Worm (Caenorhabditis elegans) whole organism, L4 larva: ENCODE results near the gene T27E4.5.

Source experiments
- T26A8.4 ChIP-seq: fragments of 200-800 bp; sonication (Bioruptor generic); IDR thresholded peaks from 2 replicates; pipeline ENCODE4 v1.3.6; 2022; ENCODE audit warnings: missing genetic modification characterization, missing compliant biosample characterization
- Y75B8A.6 ChIP-seq: fragments of 200-800 bp; sonication (Bioruptor generic); IDR thresholded peaks from 2 replicates; pipeline ENCODE4 v1.3.6; 2022; ENCODE audit warnings: missing genetic modification reagents, missing genetic modification characterization, missing compliant biosample characterization
- ZK337.2 ChIP-seq: fragments of 200-800 bp; sonication (Bioruptor generic); IDR thresholded peaks from 2 replicates; pipeline ENCODE4 v1.3.6; 2022; ENCODE audit warnings: missing genetic modification reagents, missing genetic modification characterization, missing compliant biosample characterization
- aha-1 ChIP-seq: fragments of 150-350 bp; peaks from one replicate; lab custom pipeline; 2014; ENCODE audit warnings: missing biosample characterization, missing genetic modification characterization
- ama-1 ChIP-seq: fragments of 150-350 bp; optimal IDR thresholded peaks from 2 replicates; lab custom pipeline; 2014; ENCODE audit warnings: inconsistent platforms, mixed read lengths
- ceh-28 ChIP-seq: fragments of 150-350 bp; optimal IDR thresholded peaks from 2 replicates; lab custom pipeline; 2014; ENCODE audit warnings: missing biosample characterization, missing genetic modification reagents, missing genetic modification characterization
- ctbp-1 ChIP-seq: fragments of 200-800 bp; sonication (Bioruptor generic); IDR thresholded peaks from 2 replicates; pipeline ENCODE4 v1.3.6; 2022; ENCODE audit warnings: missing genetic modification reagents, missing genetic modification characterization, missing compliant biosample characterization
- daf-16 ChIP-seq, 3 experiments: sonication (generic microtip); optimal IDR thresholded peaks; 2 replicates each; lab custom pipeline; 2016 to 2017; ENCODE audit warnings: missing genetic modification characterization in 3 of 3, missing genetic modification reagents in 3 of 3, mild to moderate bottlenecking in 2 of 3, missing compliant biosample characterization in 2 of 3, missing biosample characterization in 1 of 3, moderate library complexity in 1 of 3
- daf-8 ChIP-seq: fragments of 200-800 bp; sonication (Bioruptor generic); IDR thresholded peaks from 2 replicates; pipeline ENCODE4 v1.3.6; 2022; ENCODE audit warnings: missing genetic modification characterization, missing compliant biosample characterization
- dmd-6 ChIP-seq: fragments of 200-800 bp; sonication (Bioruptor generic); IDR thresholded peaks from 2 replicates; pipeline ENCODE4 v1.3.6; 2022; ENCODE audit warnings: missing genetic modification reagents, missing genetic modification characterization, missing compliant biosample characterization
- dmd-8 ChIP-seq: fragments of 200-800 bp; sonication (Bioruptor generic); IDR thresholded peaks from 2 replicates; pipeline ENCODE4 v1.3.6; 2022; ENCODE audit warnings: missing genetic modification characterization, missing compliant biosample characterization
- dpl-1 ChIP-seq: fragments of 150-350 bp; optimal IDR thresholded peaks from 2 replicates; lab custom pipeline; 2014; ENCODE audit warnings: missing biosample characterization, missing genetic modification reagents, missing genetic modification characterization
- dve-1 ChIP-seq: sonication (generic microtip); optimal IDR thresholded peaks from 2 replicates; lab custom pipeline; 2017; ENCODE audit warnings: antibody characterized with exemption, mild to moderate bottlenecking, missing genetic modification characterization, missing compliant biosample characterization; ENCODE audit not compliant: insufficient read depth
- gei-8 ChIP-seq: fragments of 200-800 bp; sonication (Bioruptor generic); optimal IDR thresholded peaks from 2 replicates; lab custom pipeline; 2018; ENCODE audit warnings: mild to moderate bottlenecking, missing genetic modification characterization, missing compliant biosample characterization
- hif-1 ChIP-seq, 2 experiments: sonication (generic microtip); optimal IDR thresholded peaks; 2 replicates each; lab custom pipeline; 2016 to 2017; ENCODE audit warnings: missing compliant biosample characterization in 2 of 2, missing genetic modification characterization in 2 of 2, missing genetic modification reagents in 2 of 2, missing genotype in 2 of 2, mild to moderate bottlenecking in 1 of 2
- hlh-30 ChIP-seq: sonication (generic microtip); optimal IDR thresholded peaks from 2 replicates; lab custom pipeline; 2017; ENCODE audit warnings: antibody characterized with exemption, mild to moderate bottlenecking, missing genetic modification characterization, missing compliant biosample characterization; ENCODE audit not compliant: insufficient read depth
- lin-29 ChIP-seq: fragments of 200-800 bp; sonication (Bioruptor generic); IDR thresholded peaks from 2 replicates; pipeline ENCODE4 v1.3.6; 2022; ENCODE audit warnings: missing genetic modification reagents, missing genetic modification characterization, missing compliant biosample characterization
- lir-3 ChIP-seq: sonication (generic microtip); optimal IDR thresholded peaks from 2 replicates; lab custom pipeline; 2016; ENCODE audit warnings: mild to moderate bottlenecking, missing genetic modification characterization, missing compliant biosample characterization
- madf-5 ChIP-seq, 2 experiments: fragments of 200-800 bp; sonication (Bioruptor generic); IDR thresholded peaks; 2 replicates each; pipeline ENCODE4 v1.3.6; 2022; ENCODE audit warnings: missing compliant biosample characterization in 2 of 2, missing genetic modification characterization in 2 of 2
- madf-9 ChIP-seq: fragments of 200-800 bp; sonication (Bioruptor generic); conservative IDR thresholded peaks from 2 replicates; pipeline ENCODE4 v1.3.6; 2022; ENCODE audit warnings: missing genetic modification reagents, missing genetic modification characterization, missing compliant biosample characterization
- mdt-29 ChIP-seq: fragments of 200-800 bp; sonication (Bioruptor generic); IDR thresholded peaks from 2 replicates; pipeline ENCODE4 v1.3.6; 2022; ENCODE audit warnings: missing genetic modification reagents, missing genetic modification characterization, missing compliant biosample characterization
- mep-1 ChIP-seq: fragments of 150-350 bp; sonication (generic microtip); optimal IDR thresholded peaks from 3 replicates; lab custom pipeline; 2014; ENCODE audit warnings: missing biosample characterization, missing genetic modification characterization
- mxl-3 ChIP-seq: fragments of 200-800 bp; sonication (Bioruptor generic); optimal IDR thresholded peaks from 2 replicates; lab custom pipeline; 2018; ENCODE audit warnings: mild to moderate bottlenecking, missing genetic modification characterization, missing compliant biosample characterization
- nhr-102 ChIP-seq: sonication (generic microtip); optimal IDR thresholded peaks from 2 replicates; lab custom pipeline; 2016; ENCODE audit warnings: mild to moderate bottlenecking, missing genetic modification characterization, moderate library complexity, missing compliant biosample characterization
- nhr-11 ChIP-seq: fragments of 150-350 bp; optimal IDR thresholded peaks from 2 replicates; lab custom pipeline; 2014; ENCODE audit warnings: missing biosample characterization, missing genetic modification characterization
- nhr-111 ChIP-seq: fragments of 200-800 bp; sonication (Bioruptor generic); optimal IDR thresholded peaks from 2 replicates; lab custom pipeline; 2018; ENCODE audit warnings: mild to moderate bottlenecking, missing genetic modification characterization, missing compliant biosample characterization
- nhr-48 ChIP-seq: sonication (generic microtip); optimal IDR thresholded peaks from 2 replicates; lab custom pipeline; 2016; ENCODE audit warnings: mild to moderate bottlenecking, missing genetic modification characterization, missing compliant biosample characterization
- nhr-6 ChIP-seq: fragments of 150-350 bp; optimal IDR thresholded peaks from 2 replicates; lab custom pipeline; 2014; ENCODE audit warnings: missing biosample characterization, missing genetic modification characterization
- nhr-76 ChIP-seq: fragments of 150-350 bp; optimal IDR thresholded peaks from 2 replicates; lab custom pipeline; 2014; ENCODE audit warnings: missing biosample characterization, missing genetic modification characterization
- nhr-77 ChIP-seq: fragments of 150-350 bp; optimal IDR thresholded peaks from 2 replicates; lab custom pipeline; 2014; ENCODE audit warnings: missing biosample characterization, missing genetic modification characterization
- pha-4 ChIP-seq, 2 experiments: fragments of 150-350 bp in 1 of 2; fragments of 200-800 bp in 1 of 2; sonication (Bioruptor generic) in 1 of 2; IDR thresholded peaks in 1 of 2; optimal IDR thresholded peaks in 1 of 2; 2 replicates each; pipeline versions ENCODE4 v1.3.6 to Lab custom; 2014 to 2022; ENCODE audit warnings: missing genetic modification characterization in 2 of 2, missing genetic modification reagents in 2 of 2, missing biosample characterization in 1 of 2, missing compliant biosample characterization in 1 of 2
- php-3 ChIP-seq: fragments of 200-800 bp; sonication (Bioruptor generic); IDR thresholded peaks from 2 replicates; pipeline ENCODE4 v1.3.6; 2022; ENCODE audit warnings: missing genetic modification reagents, missing genetic modification characterization, missing compliant biosample characterization
- pqm-1 ChIP-seq: sonication (generic microtip); optimal IDR thresholded peaks from 2 replicates; lab custom pipeline; 2017; ENCODE audit warnings: missing biosample characterization, missing genetic modification characterization
- saeg-2 ChIP-seq: fragments of 200-800 bp; sonication (Bioruptor generic); IDR thresholded peaks from 2 replicates; pipeline ENCODE4 v1.3.6; 2022; ENCODE audit warnings: missing genetic modification reagents, missing genetic modification characterization, missing compliant biosample characterization
- snpc-1.2 ChIP-seq: fragments of 200-800 bp; sonication (Bioruptor generic); IDR thresholded peaks from 2 replicates; pipeline ENCODE4 v1.3.6; 2022; ENCODE audit warnings: missing genetic modification reagents, missing genetic modification characterization, missing compliant biosample characterization
- spr-1 ChIP-seq: sonication (generic microtip); optimal IDR thresholded peaks from 2 replicates; lab custom pipeline; 2016; ENCODE audit warnings: mild to moderate bottlenecking, missing genetic modification characterization, missing compliant biosample characterization
- tra-1 ChIP-seq: fragments of 200-800 bp; sonication (Bioruptor generic); IDR thresholded peaks from 2 replicates; pipeline ENCODE4 v1.3.6; 2022; ENCODE audit warnings: missing genetic modification reagents, missing genetic modification characterization, missing compliant biosample characterization
- unc-39 ChIP-seq: sonication (generic microtip); optimal IDR thresholded peaks from 2 replicates; lab custom pipeline; 2017; ENCODE audit warnings: missing biosample characterization, missing genetic modification characterization
- unc-62 ChIP-seq, 3 experiments: fragments of 150-350 bp in 1 of 3; sonication (generic microtip); optimal IDR thresholded peaks in 2 of 3; peaks in 1 of 3; 1 replicate in 1 of 3; 2 replicates in 2 of 3; lab custom pipeline; 2014 to 2017; ENCODE audit warnings: missing biosample characterization in 3 of 3, missing genetic modification characterization in 3 of 3, missing genetic modification reagents in 3 of 3, missing genotype in 1 of 3
- zip-11 ChIP-seq: fragments of 200-800 bp; sonication (Bioruptor generic); IDR thresholded peaks from 2 replicates; pipeline ENCODE4 v1.3.6; 2022; ENCODE audit warnings: missing genetic modification characterization, missing compliant biosample characterization
- ztf-7 ChIP-seq: fragments of 150-350 bp; optimal IDR thresholded peaks from 2 replicates; lab custom pipeline; 2014; ENCODE audit warnings: missing biosample characterization, missing genetic modification characterization

T27E4.5 gene

DNA sequence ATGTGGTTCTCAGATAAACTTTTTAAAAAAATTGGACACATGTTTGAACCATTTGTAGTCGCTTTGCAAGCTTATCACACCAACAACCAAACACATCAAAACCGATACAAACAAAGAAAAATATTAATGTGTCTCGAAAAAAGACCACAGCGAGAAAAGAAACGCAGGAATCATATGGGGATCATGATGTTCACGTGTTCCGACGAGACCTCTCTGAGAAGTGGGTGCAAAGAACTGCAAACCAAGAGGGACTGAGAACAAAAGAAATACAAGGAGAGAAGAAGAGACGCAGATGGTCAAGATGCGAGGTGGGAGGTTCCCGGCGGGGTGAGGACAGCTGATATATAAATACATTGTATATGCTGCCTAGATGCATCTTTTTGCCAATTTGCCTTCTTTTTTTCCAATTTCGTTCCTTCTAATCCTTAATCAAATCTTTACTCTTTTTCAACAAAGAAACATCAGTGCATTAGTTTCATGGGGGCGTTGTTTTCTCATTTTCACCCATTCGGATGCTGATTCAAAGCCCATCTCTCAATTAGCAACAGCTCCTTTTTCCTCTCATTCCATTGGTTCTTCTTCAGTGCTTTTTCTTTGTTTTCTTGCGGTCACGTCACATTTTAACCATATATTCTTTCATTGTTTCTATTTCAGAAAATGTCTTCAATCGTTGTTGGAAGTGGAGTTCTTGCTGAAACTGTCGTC lies 26.2 kb upstream of the T27E4.5 start, which contains the start of gene F21C10.10 (continued):
- TF ChIP-seq nhr-48 (peak; percentile 99), aha-1 (tag; lab: Kevin White, UChicago) (peak; percentile 99), gei-8 (peak; percentile 98), daf-8 (no peak), mdt-29 (GFP tag; lab: Robert Waterston, UW) (peak; percentile 76), tra-1 (GFP tag; lab: Robert Waterston, UW) (peak; percentile 94), ctbp-1 (peak; percentile 59; the same call in 1 of the 2 replicates), ama-1 (no peak), lir-3 (tag; lab: Kevin White, UChicago) (no peak), nhr-11 (tag; lab: Kevin White, UChicago) (peak; percentile 87), hlh-30 (peak; percentile 99), dmd-8 (GFP tag; lab: Robert Waterston, UW) (no peak), ceh-28 (tag; lab: Kevin White, UChicago) (no peak), saeg-2 (peak; percentile 94), Y75B8A.6 (GFP tag; lab: Robert Waterston, UW) (no peak), hif-1 (tag; optimal IDR thresholded peaks at IDR 0.05; lab: Kevin White, UChicago) (peak; percentile 41 to 73), madf-9 (GFP tag; lab: Robert Waterston, UW) (peak; percentile 46; the same call in 1 of the 2 replicates), dpl-1 (peak; percentile 56), madf-5 (GFP tag; IDR thresholded peaks at IDR 0.05; lab: Robert Waterston, UW) (0 out of 4 replicates have a peak, but pooled peaks of 1 of the 2 experiments have one; percentile 64), pqm-1 (tag; lab: Kevin White, UChicago) (peak; percentile 14), spr-1 (tag; lab: Kevin White, UChicago) (peak; percentile 78), nhr-6 (tag; lab: Kevin White, UChicago) (peak; percentile 50), nhr-111 (GFP tag; lab: Kevin White, UChicago) (no peak), ztf-7 (tag; lab: Kevin White, UChicago) (peak; percentile 63), mep-1 (tag; lab: Kevin White, UChicago) (peak; percentile 91), dve-1 (peak; percentile 98), pha-4 (GFP tag; IDR thresholded peaks at IDR 0.05; lab: Robert Waterston, UW) (peak; percentile 76), pha-4 (tag; optimal IDR thresholded peaks at IDR 0.05; lab: Kevin White, UChicago) (peak; percentile 60), zip-11 (GFP tag; lab: Robert Waterston, UW) (no peak), php-3 (GFP tag; lab: Robert Waterston, UW) (peak; percentile 86), nhr-76 (tag; lab: Kevin White, UChicago) (peak; percentile 87), T26A8.4 (GFP tag; lab: Robert Waterston, UW) (peak; percentile 66), lin-29 (GFP tag; lab: Robert Waterston, UW) (0 out of 2 replicates have a peak, but pooled peaks have one; percentile 55), mxl-3 (peak; percentile 93)

DNA sequence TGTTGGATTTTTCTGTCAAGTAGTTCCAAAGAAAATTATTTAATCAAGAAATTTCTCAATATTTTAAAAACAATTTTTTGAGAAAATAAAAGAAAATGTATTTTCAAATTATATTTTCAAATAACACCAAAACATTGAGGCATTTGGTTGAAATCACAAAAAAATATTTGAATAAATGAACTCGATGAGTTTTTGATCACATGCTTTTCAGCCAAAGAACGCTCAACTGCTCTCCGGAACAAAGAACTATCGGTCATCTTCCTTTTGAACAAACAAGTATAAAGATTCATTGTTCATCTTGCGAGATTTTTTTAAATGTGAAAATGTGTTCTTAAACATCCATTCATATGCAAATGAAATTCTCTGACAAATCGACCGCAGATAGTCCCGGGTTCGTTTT lies 25.4 kb upstream of the T27E4.5 start:
- TF ChIP-seq dmd-6 (GFP tag; lab: Robert Waterston, UW) (peak; percentile 15; the same call in 1 of the 2 replicates), gei-8 (no peak), ZK337.2 (GFP tag; lab: Robert Waterston, UW) (no peak), nhr-77 (tag; lab: Kevin White, UChicago) (peak; percentile 18), unc-62 (GFP tag; optimal IDR thresholded peaks at IDR 0.05 in 1 of 2; lab: Kevin White, UChicago) (peak in 1 of 2 experiments; percentile 12), unc-62 (tag; optimal IDR thresholded peaks at IDR 0.05; lab: Kevin White, UChicago) (no peak), daf-16 (GFP tag; optimal IDR thresholded peaks at IDR 0.05; lab: Kevin White, UChicago) (no peak), daf-16 (tag; optimal IDR thresholded peaks at IDR 0.05; lab: Kevin White, UChicago) (peak; percentile 50), snpc-1.2 (GFP tag; lab: Robert Waterston, UW) (no peak), unc-39 (tag; lab: Kevin White, UChicago) (no peak), php-3 (GFP tag; lab: Robert Waterston, UW) (no peak), madf-5 (GFP tag; IDR thresholded peaks at IDR 0.05; lab: Robert Waterston, UW) (no peak), dve-1 (peak; percentile 39), nhr-102 (tag; lab: Kevin White, UChicago) (no peak)
